Worm (Caenorhabditis elegans): ENCODE data around the gene srsx-24.

srsx-24 gene

DNA sequence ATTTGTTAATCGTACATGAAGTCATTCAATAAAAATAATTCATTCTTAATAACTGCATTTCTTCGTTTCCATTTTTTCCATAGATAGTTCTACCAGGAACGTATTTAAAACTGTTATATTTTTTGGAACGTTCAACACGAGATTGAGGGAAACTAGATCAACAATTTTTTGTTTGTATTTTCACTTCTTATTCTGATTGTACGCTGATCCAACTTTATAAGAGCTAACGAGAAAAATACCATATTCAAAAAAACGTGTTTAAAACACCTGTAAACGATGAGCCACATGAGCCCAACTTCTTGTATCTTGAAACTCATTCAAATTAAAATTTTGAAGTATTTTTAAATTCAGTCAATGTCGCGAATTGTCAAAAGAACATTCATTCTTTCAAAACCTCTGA lies 37.3 kb upstream of the srsx-24 start:
- TF ChIP-seq nhr-237 (tag; optimal IDR thresholded peaks at IDR 0.05) (no peak), ceh-83 (GFP tag; optimal IDR thresholded peaks at IDR 0.05) (no peak), blmp-1 (tag; optimal IDR thresholded peaks at IDR 0.05) (no peak), ces-1 (GFP tag; optimal IDR thresholded peaks at IDR 0.05) (no peak), lin-32 (GFP tag; optimal IDR thresholded peaks at IDR 0.05) (no peak), elt-1 (tag; optimal IDR thresholded peaks at IDR 0.05; ENCODE audit: borderline replicate concordance, insufficient read depth) (no peak), snpc-4 (tag; optimal IDR thresholded peaks at IDR 0.05) (no peak), nhr-2 (tag; optimal IDR thresholded peaks at IDR 0.05) (no peak), sem-2 (GFP tag; optimal IDR thresholded peaks at IDR 0.05) (no peak), zip-8 (tag; optimal IDR thresholded peaks at IDR 0.05) (no peak), elt-3 (tag; optimal IDR thresholded peaks at IDR 0.05) (no peak), bed-3 (GFP tag; optimal IDR thresholded peaks at IDR 0.05) (no peak), cnd-1 (tag; optimal IDR thresholded peaks at IDR 0.05) (no peak), mep-1 (tag; optimal IDR thresholded peaks at IDR 0.05) (no peak), sptf-1 (tag; optimal IDR thresholded peaks at IDR 0.05) (no peak)

DNA sequence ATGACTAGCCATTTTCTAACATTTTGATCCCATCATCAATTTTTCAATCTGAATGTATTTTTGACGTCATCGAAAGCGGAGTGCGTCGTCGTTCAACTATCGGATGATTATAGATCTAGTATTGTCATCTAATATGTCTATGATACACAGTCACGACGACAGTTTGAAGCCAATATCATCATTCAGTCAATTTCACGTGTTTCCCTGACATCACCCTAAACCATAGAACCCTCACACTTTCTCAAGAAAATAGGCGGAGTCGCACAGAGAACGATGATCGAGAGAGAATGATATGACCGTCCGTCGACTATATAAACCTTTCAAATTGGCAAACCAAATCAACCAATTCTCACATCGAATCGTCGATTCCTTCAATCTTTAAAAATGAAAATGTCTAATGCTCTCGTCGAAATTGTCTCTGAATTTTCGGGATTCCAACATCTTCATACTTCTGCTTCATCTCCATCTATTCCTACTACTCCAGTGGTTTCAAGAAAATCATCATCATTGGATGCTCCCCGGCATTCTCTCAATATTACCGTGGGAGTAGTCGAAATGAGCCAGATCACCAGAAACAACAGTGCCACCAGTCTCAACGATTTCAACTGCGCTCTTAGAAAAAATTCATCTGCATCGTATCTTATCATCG lies 36.6 kb upstream of the srsx-24 start, which contains the start of gene F18E3.13:
TSS of gene F18E3.13 (plus strand) at position 385 of the 649 bp plus-strand sequence.
- peak; percentile 22 for TF ChIP-seq elt-3 (tag; optimal IDR thresholded peaks at IDR 0.05)
- no peak for TF ChIP-seq unc-120 (tag; optimal IDR thresholded peaks at IDR 0.05; ENCODE audit: poor library complexity, severe bottlenecking)
- TF ChIP-seq mab-5 (tag; optimal IDR thresholded peaks at IDR 0.05): no peak
- TF ChIP-seq ham-2 (GFP tag; optimal IDR thresholded peaks at IDR 0.05): no peak
- TF ChIP-seq sptf-1 (tag; optimal IDR thresholded peaks at IDR 0.05): no peak
- no peak for TF ChIP-seq ceh-83 (GFP tag; optimal IDR thresholded peaks at IDR 0.05)
- TF ChIP-seq nhr-28 (tag; optimal IDR thresholded peaks at IDR 0.05): no peak
- TF ChIP-seq bed-3 (GFP tag; optimal IDR thresholded peaks at IDR 0.05): no peak
- TF ChIP-seq snpc-4 (tag; optimal IDR thresholded peaks at IDR 0.05): no peak
- TF ChIP-seq ces-1 (GFP tag; optimal IDR thresholded peaks at IDR 0.05): no peak
- TF ChIP-seq nhr-12 (tag; optimal IDR thresholded peaks at IDR 0.05): no peak
- TF ChIP-seq sem-2 (GFP tag; optimal IDR thresholded peaks at IDR 0.05): no peak
- no peak for TF ChIP-seq lsy-2 (tag; optimal IDR thresholded peaks at IDR 0.05)
- peak; percentile 69 for TF ChIP-seq unc-62 (GFP tag; optimal IDR thresholded peaks at IDR 0.05)
- no peak for TF ChIP-seq blmp-1 (tag; optimal IDR thresholded peaks at IDR 0.05)

DNA sequence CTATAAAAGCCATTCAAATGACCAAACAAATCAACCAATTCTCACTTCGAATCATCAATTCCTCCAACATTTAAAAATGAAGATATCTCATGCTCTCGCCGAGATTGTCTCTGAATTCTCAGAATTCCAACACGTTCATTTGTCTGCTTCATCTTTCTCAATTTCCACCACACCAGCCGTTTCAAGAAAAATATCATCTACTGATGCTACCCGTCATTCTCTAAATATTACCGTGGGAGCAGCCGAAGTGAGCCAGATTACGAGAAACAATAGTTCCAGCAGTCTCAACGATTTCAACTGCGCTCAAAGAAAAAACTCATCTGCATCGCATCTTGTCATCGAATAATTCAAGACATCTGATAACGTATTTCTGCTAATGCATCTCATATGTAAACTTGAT lies 35.6 kb upstream of the srsx-24 start, which contains the start of gene F18E3.12:
TSS of gene F18E3.12 (plus strand) at position 77 of the 400 bp plus-strand sequence.
- TF ChIP-seq mab-5 (tag; optimal IDR thresholded peaks at IDR 0.05) (no peak), bed-3 (GFP tag; optimal IDR thresholded peaks at IDR 0.05) (no peak), zip-8 (tag; optimal IDR thresholded peaks at IDR 0.05) (no peak), unc-62 (GFP tag; optimal IDR thresholded peaks at IDR 0.05) (no peak), ces-1 (GFP tag; optimal IDR thresholded peaks at IDR 0.05) (no peak), sptf-1 (tag; optimal IDR thresholded peaks at IDR 0.05) (no peak), sem-2 (GFP tag; optimal IDR thresholded peaks at IDR 0.05) (no peak), nhr-28 (tag; optimal IDR thresholded peaks at IDR 0.05) (no peak), ham-2 (GFP tag; optimal IDR thresholded peaks at IDR 0.05) (no peak), blmp-1 (tag; optimal IDR thresholded peaks at IDR 0.05) (no peak), pha-4 (tag; optimal IDR thresholded peaks at IDR 0.05) (no peak), ceh-39 (tag; optimal IDR thresholded peaks at IDR 0.05) (no peak), tbx-8 (GFP tag; optimal IDR thresholded peaks at IDR 0.05) (no peak)

DNA sequence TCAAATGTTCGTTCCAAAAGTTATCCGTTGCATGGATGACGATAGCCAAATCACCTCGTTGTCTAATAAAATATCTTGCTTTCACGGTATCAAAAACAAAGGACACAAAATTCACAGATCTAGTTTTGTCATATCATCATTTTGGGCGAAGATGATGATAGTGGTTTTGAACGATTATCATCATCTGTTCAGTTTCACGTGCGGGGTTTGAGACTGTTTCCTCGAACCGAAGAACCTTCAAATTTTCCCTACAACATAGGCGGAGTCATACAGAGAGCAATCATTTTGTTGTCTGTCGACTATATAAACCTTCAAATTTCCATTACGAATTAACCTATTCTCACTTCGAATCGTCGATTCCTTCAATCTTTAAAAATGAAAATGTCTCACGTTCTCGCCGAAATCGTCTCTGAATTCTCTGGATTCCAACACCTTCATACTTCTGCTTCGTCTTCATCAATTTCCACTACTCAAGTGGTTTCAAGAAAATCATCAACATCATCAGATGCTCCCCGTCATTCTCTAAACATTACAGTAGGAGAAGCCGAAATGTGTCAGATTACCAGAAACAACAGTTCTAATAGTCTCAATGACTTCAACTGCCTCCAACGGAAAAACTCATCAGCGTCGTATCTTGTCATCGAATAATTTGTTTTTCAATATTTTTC lies 34.0 kb upstream of the srsx-24 start, which contains the start of gene F18E3.11:
TSS of gene F18E3.11 (plus strand) at position 376 of the 668 bp plus-strand sequence.
- no peak for TF ChIP-seq bed-3 (GFP tag; optimal IDR thresholded peaks at IDR 0.05)
- TF ChIP-seq M03D4.4 (tag; optimal IDR thresholded peaks at IDR 0.05): no peak
- TF ChIP-seq lsy-2 (tag; optimal IDR thresholded peaks at IDR 0.05): no peak
- TF ChIP-seq ham-2 (GFP tag; optimal IDR thresholded peaks at IDR 0.05): no peak
- no peak for TF ChIP-seq ceh-43 (GFP tag; optimal IDR thresholded peaks at IDR 0.05)
- no peak for TF ChIP-seq elt-1 (tag; optimal IDR thresholded peaks at IDR 0.05; ENCODE audit: borderline replicate concordance, insufficient read depth)
- TF ChIP-seq ces-1 (GFP tag; optimal IDR thresholded peaks at IDR 0.05): no peak
- no peak for TF ChIP-seq elt-3 (tag; optimal IDR thresholded peaks at IDR 0.05)
- TF ChIP-seq tbx-8 (GFP tag; optimal IDR thresholded peaks at IDR 0.05): no peak
- TF ChIP-seq blmp-1 (tag; optimal IDR thresholded peaks at IDR 0.05): no peak
- no peak for TF ChIP-seq lin-32 (GFP tag; optimal IDR thresholded peaks at IDR 0.05)
- no peak for TF ChIP-seq flh-1 (GFP tag; optimal IDR thresholded peaks at IDR 0.05)
- TF ChIP-seq ceh-83 (GFP tag; optimal IDR thresholded peaks at IDR 0.05): no peak
- no peak for TF ChIP-seq snpc-4 (tag; optimal IDR thresholded peaks at IDR 0.05)
- TF ChIP-seq zip-8 (tag; optimal IDR thresholded peaks at IDR 0.05): no peak
